Fruit fly (Drosophila melanogaster) whole organism, embryonic: ENCODE results near the gene euc.

ENCODE experiments used
- Aef1 ChIP-seq: fragments of 200-800 bp; sonication (Bioruptor generic); IDR thresholded peaks from 3 replicates; pipeline ENCODE4 v1.3.6; 2022; ENCODE audit warnings: missing biosample characterization, missing genetic modification characterization
- Antp ChIP-seq: fragments of 200-800 bp; sonication (Bioruptor generic); optimal IDR thresholded peaks from 3 replicates; lab custom pipeline; 2016; ENCODE audit warnings: missing biosample characterization, missing genetic modification characterization
- CG12219 ChIP-seq: fragments of 200-800 bp; sonication (Bioruptor generic); optimal IDR thresholded peaks from 3 replicates; lab custom pipeline; 2018; ENCODE audit warnings: missing biosample characterization, mild to moderate bottlenecking, missing genetic modification characterization
- CG13424 ChIP-seq: fragments of 200-800 bp; sonication (Bioruptor generic); optimal IDR thresholded peaks from 2 replicates; lab custom pipeline; 2019; ENCODE audit warnings: missing biosample characterization, mild to moderate bottlenecking, missing genetic modification characterization, moderate library complexity
- CG13894 ChIP-seq: fragments of 200-800 bp; sonication (Bioruptor generic); optimal IDR thresholded peaks from 3 replicates; lab custom pipeline; 2018; ENCODE audit warnings: missing biosample characterization, mild to moderate bottlenecking, missing genetic modification characterization, moderate library complexity
- CG15514 ChIP-seq: fragments of 200-800 bp; sonication (Bioruptor generic); optimal IDR thresholded peaks from 3 replicates; lab custom pipeline; 2017; ENCODE audit warnings: missing biosample characterization, missing genetic modification characterization, mild to moderate bottlenecking, moderate library complexity, missing genetic modification reagents
- CG18764 ChIP-seq: fragments of 200-800 bp; sonication (Bioruptor generic); optimal IDR thresholded peaks from 3 replicates; lab custom pipeline; 2016; ENCODE audit warnings: missing biosample characterization, missing genetic modification characterization
- CG2875 ChIP-seq: fragments of 200-800 bp; sonication (Bioruptor generic); optimal IDR thresholded peaks from 2 replicates; lab custom pipeline; 2017; ENCODE audit warnings: missing biosample characterization, mild to moderate bottlenecking, missing genetic modification characterization, missing genetic modification reagents
- CG2889 ChIP-seq: fragments of 200-800 bp; sonication (Bioruptor generic); IDR thresholded peaks from 3 replicates; pipeline ENCODE4 v1.3.6; 2022; ENCODE audit warnings: missing biosample characterization, missing genetic modification characterization
- CG32532 ChIP-seq: fragments of 200-800 bp; sonication (Bioruptor generic); IDR thresholded peaks from 2 replicates; pipeline ENCODE4 v1.3.6; 2022; ENCODE audit warnings: missing biosample characterization, missing genetic modification characterization
- CG3281 ChIP-seq: fragments of 200-800 bp; sonication (Bioruptor generic); optimal IDR thresholded peaks from 3 replicates; lab custom pipeline; 2017; ENCODE audit warnings: missing biosample characterization, mild to moderate bottlenecking, missing genetic modification characterization
- CG4730 ChIP-seq: fragments of 200-800 bp; sonication (Bioruptor generic); IDR thresholded peaks from 2 replicates; pipeline ENCODE4 v1.3.6; 2022; ENCODE audit warnings: missing biosample characterization, missing genetic modification characterization
- CG6175 ChIP-seq: fragments of 200-800 bp; sonication (Bioruptor generic); IDR thresholded peaks from 3 replicates; pipeline ENCODE4 v1.3.6; 2022; ENCODE audit warnings: missing biosample characterization, missing genetic modification characterization
- CG6654 ChIP-seq: fragments of 200-800 bp; sonication (Bioruptor generic); optimal IDR thresholded peaks from 2 replicates; lab custom pipeline; 2017; ENCODE audit warnings: missing biosample characterization, mild to moderate bottlenecking, missing genetic modification characterization
- CG6854 ChIP-seq: fragments of 200-800 bp; sonication (Bioruptor generic); optimal IDR thresholded peaks from 3 replicates; lab custom pipeline; 2017; ENCODE audit warnings: missing biosample characterization, mild to moderate bottlenecking, missing genetic modification characterization
- CG7357 ChIP-seq: fragments of 200-800 bp; sonication (Bioruptor generic); IDR thresholded peaks from 3 replicates; pipeline ENCODE4 v1.3.6; 2022; ENCODE audit warnings: missing biosample characterization, missing genetic modification characterization
- CG7556 ChIP-seq: fragments of 200-800 bp; sonication (Bioruptor generic); optimal IDR thresholded peaks from 2 replicates; lab custom pipeline; 2017; ENCODE audit warnings: missing biosample characterization, mild to moderate bottlenecking, missing genetic modification characterization
- CG8089 ChIP-seq: fragments of 200-800 bp; sonication (Bioruptor generic); optimal IDR thresholded peaks from 3 replicates; lab custom pipeline; 2016; ENCODE audit warnings: missing biosample characterization, missing genetic modification characterization
- CG9609 ChIP-seq: fragments of 200-800 bp; sonication (Bioruptor generic); optimal IDR thresholded peaks from 3 replicates; lab custom pipeline; 2016; ENCODE audit warnings: missing biosample characterization, missing genetic modification characterization
- CG9727 ChIP-seq: fragments of 200-800 bp; sonication (Bioruptor generic); optimal IDR thresholded peaks from 3 replicates; lab custom pipeline; 2017; ENCODE audit warnings: missing biosample characterization, mild to moderate bottlenecking, missing genetic modification characterization
- CG9932 ChIP-seq: fragments of 200-800 bp; sonication (Bioruptor generic); IDR thresholded peaks from 2 replicates; pipeline ENCODE4 v1.3.6; 2022; ENCODE audit warnings: missing biosample characterization, missing genetic modification characterization
- Dad ChIP-seq: fragments of 200-800 bp; sonication (Bioruptor generic); optimal IDR thresholded peaks from 3 replicates; lab custom pipeline; 2016; ENCODE audit warnings: missing biosample characterization, missing genetic modification characterization
- Dll ChIP-seq: fragments of 200-800 bp; sonication (Bioruptor generic); IDR thresholded peaks from 4 replicates; pipeline ENCODE4 v1.3.6; 2022; ENCODE audit warnings: missing biosample characterization, missing genetic modification characterization; ENCODE audit not compliant: partially characterized antibody
- HLH54F ChIP-seq: fragments of 200-800 bp; sonication (Bioruptor generic); optimal IDR thresholded peaks from 3 replicates; lab custom pipeline; 2016; ENCODE audit warnings: missing biosample characterization, missing genetic modification characterization
- HLHmδ ChIP-seq: fragments of 200-800 bp; sonication (Bioruptor generic); optimal IDR thresholded peaks from 2 replicates; lab custom pipeline; 2018; ENCODE audit warnings: missing biosample characterization, mild to moderate bottlenecking, missing genetic modification characterization, moderate library complexity
- HmgZ ChIP-seq: fragments of 200-800 bp; sonication (Bioruptor generic); optimal IDR thresholded peaks from 2 replicates; lab custom pipeline; 2018; ENCODE audit warnings: missing biosample characterization, mild to moderate bottlenecking, missing genetic modification characterization
- Meics ChIP-seq: fragments of 200-800 bp; sonication (Bioruptor generic); optimal IDR thresholded peaks from 2 replicates; lab custom pipeline; 2017; ENCODE audit warnings: missing biosample characterization, mild to moderate bottlenecking, missing genetic modification characterization
- Sox100B ChIP-seq: fragments of 200-800 bp; sonication (Bioruptor generic); optimal IDR thresholded peaks from 3 replicates; lab custom pipeline; 2018; ENCODE audit warnings: missing biosample characterization, mild to moderate bottlenecking, missing genetic modification characterization
- Tbp ChIP-seq: fragments of >200 bp; optimal IDR thresholded peaks from 2 replicates; lab custom pipeline; 2018; ENCODE audit warnings: missing biosample characterization, missing genetic modification characterization
- Usf ChIP-seq: fragments of 200-800 bp; sonication (Bioruptor generic); optimal IDR thresholded peaks from 2 replicates; lab custom pipeline; 2017; ENCODE audit warnings: missing genotype, missing biosample characterization, missing genetic modification characterization
- amos ChIP-seq: fragments of 200-800 bp; sonication (Bioruptor generic); IDR thresholded peaks from 2 replicates; pipeline ENCODE4 v1.3.6; 2022; ENCODE audit warnings: missing biosample characterization, missing genetic modification characterization; ENCODE audit not compliant: partially characterized antibody
- bab2 ChIP-seq: fragments of 200-800 bp; sonication (Bioruptor generic); optimal IDR thresholded peaks from 2 replicates; lab custom pipeline; 2016; ENCODE audit warnings: missing biosample characterization, missing genetic modification characterization
- bbx ChIP-seq: fragments of 200-800 bp; sonication (Bioruptor generic); IDR thresholded peaks from 2 replicates; pipeline ENCODE4 v1.3.6; 2022; ENCODE audit warnings: missing biosample characterization, missing genetic modification characterization; ENCODE audit not compliant: partially characterized antibody
- cato ChIP-seq: fragments of 200-800 bp; sonication (Bioruptor generic); optimal IDR thresholded peaks from 2 replicates; lab custom pipeline; 2016; ENCODE audit warnings: missing biosample characterization, missing genetic modification characterization, borderline replicate concordance
- chm ChIP-seq: fragments of 200-800 bp; sonication (Bioruptor generic); IDR thresholded peaks from 2 replicates; pipeline ENCODE4 v1.3.6; 2022; ENCODE audit warnings: missing biosample characterization, missing genetic modification characterization
- chn ChIP-seq: fragments of 200-800 bp; sonication (Bioruptor generic); optimal IDR thresholded peaks from 2 replicates; lab custom pipeline; 2016; ENCODE audit warnings: missing biosample characterization, missing genetic modification characterization
- crc ChIP-seq: fragments of 200-800 bp; sonication (Bioruptor generic); optimal IDR thresholded peaks from 2 replicates; lab custom pipeline; 2016; ENCODE audit warnings: missing biosample characterization, missing genetic modification characterization
- crol ChIP-seq: fragments of 200-800 bp; sonication (Bioruptor generic); IDR thresholded peaks from 2 replicates; pipeline ENCODE4 v1.3.6; 2022; ENCODE audit warnings: missing biosample characterization, missing genetic modification characterization
- dmrt99B ChIP-seq: fragments of 200-800 bp; sonication (Bioruptor generic); optimal IDR thresholded peaks from 2 replicates; lab custom pipeline; 2018; ENCODE audit warnings: missing biosample characterization, mild to moderate bottlenecking, missing genetic modification characterization, moderate library complexity
- ken ChIP-seq: fragments of 200-800 bp; sonication (Bioruptor generic); IDR thresholded peaks from 3 replicates; pipeline ENCODE4 v1.3.6; 2022; ENCODE audit warnings: missing biosample characterization, missing genetic modification characterization
- org-1 ChIP-seq: fragments of 200-800 bp; sonication (Bioruptor generic); optimal IDR thresholded peaks from 2 replicates; lab custom pipeline; 2017; ENCODE audit warnings: missing biosample characterization, missing genetic modification characterization
- pan ChIP-seq, 4 experiments: fragments of >200 bp in 3 of 4; fragments of 200-800 bp in 1 of 4; sonication (Bioruptor generic) in 1 of 4; optimal IDR thresholded peaks in 3 of 4; IDR thresholded peaks in 1 of 4; 2 replicates each; pipeline versions ENCODE4 v1.3.6 to Lab custom; 2017 to 2022; ENCODE audit warnings: missing biosample characterization in 2 of 4, missing genetic modification characterization in 2 of 4, mixed read lengths in 1 of 4
- pum ChIP-seq: fragments of 200-800 bp; sonication (Bioruptor generic); optimal IDR thresholded peaks from 2 replicates; lab custom pipeline; 2016; ENCODE audit warnings: missing biosample characterization, missing genetic modification characterization
- pzg ChIP-seq: fragments of 200-800 bp; sonication (Bioruptor generic); optimal IDR thresholded peaks from 3 replicates; lab custom pipeline; 2018; ENCODE audit warnings: missing biosample characterization, mild to moderate bottlenecking, missing genetic modification characterization, moderate library complexity
- repo ChIP-seq: fragments of 200-800 bp; sonication (Bioruptor generic); optimal IDR thresholded peaks from 2 replicates; lab custom pipeline; 2016; ENCODE audit warnings: missing biosample characterization, missing genetic modification characterization
- row ChIP-seq: fragments of 200-800 bp; sonication (Bioruptor generic); IDR thresholded peaks from 3 replicates; pipeline ENCODE4 v1.3.6; 2022; ENCODE audit warnings: missing biosample characterization, missing genetic modification characterization
- vnd ChIP-seq: fragments of 200-800 bp; sonication (Bioruptor generic); IDR thresholded peaks from 3 replicates; pipeline ENCODE4 v1.3.6; 2022; ENCODE audit warnings: missing biosample characterization, missing genetic modification characterization; ENCODE audit not compliant: partially characterized antibody
- zfh1 ChIP-seq: fragments of 200-800 bp; sonication (Bioruptor generic); IDR thresholded peaks from 3 replicates; pipeline ENCODE4 v1.3.6; 2022; ENCODE audit warnings: missing biosample characterization, missing genetic modification characterization

euc gene

dm6 chr3R:18987428-18988416 is 9.1 kb upstream of the euc start (continued):
- TF ChIP-seq HmgZ (tag; lab: Kevin White, UChicago) = no peak
- TF ChIP-seq CG18764 (GFP tag; lab: Kevin White, UChicago) = no peak
- no peak for TF ChIP-seq cato
- TF ChIP-seq repo = no peak
- TF ChIP-seq pum = no peak
- no peak for TF ChIP-seq Antp (GFP tag; lab: Kevin White, UChicago)
- peak; percentile 58 for TF ChIP-seq dmrt99B (tag; lab: Kevin White, UChicago)
- TF ChIP-seq CG32532 (GFP tag; lab: Robert Waterston, UW) = no peak
- no peak for TF ChIP-seq crc (GFP tag; lab: Kevin White, UChicago)
- TF ChIP-seq CG9932 (GFP tag; lab: Robert Waterston, UW) = no peak
- TF ChIP-seq row (GFP tag; lab: Robert Waterston, UW) = peak; percentile 62
- TF ChIP-seq bbx (GFP tag; lab: Robert Waterston, UW) = no peak
- TF ChIP-seq CG7556 (GFP tag; lab: Kevin White, UChicago) = no peak
- peak; percentile 41 for TF ChIP-seq Sox100B (GFP tag; lab: Kevin White, UChicago)
- TF ChIP-seq Dll (GFP tag; lab: Robert Waterston, UW) = no peak
- no peak for TF ChIP-seq Dad (GFP tag; lab: Kevin White, UChicago)
- TF ChIP-seq amos (GFP tag; lab: Robert Waterston, UW) = no peak
- no peak for TF ChIP-seq chn (GFP tag; lab: Kevin White, UChicago)
- peak; percentile 32 for TF ChIP-seq CG9609 (GFP tag; lab: Kevin White, UChicago)
- no peak for TF ChIP-seq zfh1 (GFP tag; lab: Robert Waterston, UW)
- TF ChIP-seq CG2875 (GFP tag; lab: Kevin White, UChicago) = no peak
- TF ChIP-seq Tbp (GFP tag; lab: Kevin White, UChicago) = no peak
- TF ChIP-seq Meics = peak; percentile 36
- TF ChIP-seq org-1 (GFP tag; lab: Kevin White, UChicago) = no peak
- TF ChIP-seq CG13894 (tag; lab: Kevin White, UChicago) = no peak
- no peak for TF ChIP-seq CG7357 (GFP tag; lab: Robert Waterston, UW)
- peak; percentile 5 for TF ChIP-seq CG9727
- no peak for TF ChIP-seq CG6654 (GFP tag; lab: Kevin White, UChicago)
- TF ChIP-seq Usf = no peak
- TF ChIP-seq CG8089 (GFP tag; lab: Kevin White, UChicago) = no peak
- TF ChIP-seq chm (GFP tag; lab: Robert Waterston, UW) = no peak
- TF ChIP-seq CG6175 (GFP tag; lab: Robert Waterston, UW) = no peak; the same call in 2 of the 3 replicates
- no peak for TF ChIP-seq vnd (GFP tag; lab: Robert Waterston, UW)
- TF ChIP-seq CG3281 (GFP tag; lab: Kevin White, UChicago) = no peak
- no peak for TF ChIP-seq CG6854 (GFP tag; lab: Kevin White, UChicago)
- TF ChIP-seq CG12219 (GFP tag; lab: Kevin White, UChicago) = no peak
- TF ChIP-seq crol (GFP tag; lab: Robert Waterston, UW) = no peak
- no peak for TF ChIP-seq HLH54F (GFP tag; lab: Kevin White, UChicago)
- no peak for TF ChIP-seq ken (GFP tag; lab: Robert Waterston, UW)
- TF ChIP-seq CG2889 = no peak
- no peak for TF ChIP-seq pzg (GFP tag; lab: Kevin White, UChicago)
- no peak for TF ChIP-seq Aef1 (GFP tag; lab: Robert Waterston, UW)
- no peak for TF ChIP-seq pan (optimal IDR thresholded peaks at IDR 0.05; lab: Kevin White, UChicago)
- TF ChIP-seq pan (GFP tag; optimal IDR thresholded peaks at IDR 0.05 in 1 of 2, IDR thresholded peaks at IDR 0.05 in 1 of 2) = no peak
- TF ChIP-seq CG13424 (tag; lab: Kevin White, UChicago) = peak; percentile 42
- no peak for TF ChIP-seq bab2
- TF ChIP-seq CG15514 (GFP tag; lab: Kevin White, UChicago) = no peak
- no peak for TF ChIP-seq CG4730 (GFP tag; lab: Robert Waterston, UW)
- no peak for TF ChIP-seq HLHmδ
